Fruit fly (Drosophila melanogaster): ENCODE measurements around the gene Orco.
A peak's percentile ranks its signal among the peaks of the same experiment; 100 is the strongest.

Gene Orco

dm6 chr3R:5422123-5422522 is 9.9 kb upstream of the Orco start:
- no peak for TF ChIP-seq CG1620 (GFP tag; optimal IDR thresholded peaks at IDR 0.05)
- TF ChIP-seq CG7045 (GFP tag; optimal IDR thresholded peaks at IDR 0.05), result no peak
- peak; percentile 60 for TF ChIP-seq kay (GFP tag; ENCODE audit: borderline replicate concordance)

DNA sequence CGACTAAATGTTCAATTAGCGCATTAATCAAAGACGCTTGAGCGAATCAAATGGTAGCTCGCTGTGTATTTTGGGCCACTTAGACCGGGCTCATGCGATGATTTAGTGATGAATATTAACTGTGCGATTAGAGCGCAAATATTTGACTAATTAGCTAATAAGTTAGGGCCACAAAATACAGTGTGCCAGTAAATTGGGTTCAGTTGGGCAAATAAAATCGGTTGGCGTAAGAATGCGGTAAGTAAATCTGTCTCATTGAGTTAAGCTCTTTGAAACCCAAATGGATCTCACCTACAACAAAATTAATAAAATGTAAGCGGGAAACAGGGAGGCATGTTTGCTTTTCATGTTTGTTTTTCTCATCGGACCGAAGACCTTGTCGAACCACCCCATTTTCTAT is 8.2 kb upstream of the Orco start:
- TF ChIP-seq CG33017 (tag; optimal IDR thresholded peaks at IDR 0.05) (no peak), CG1620 (GFP tag; optimal IDR thresholded peaks at IDR 0.05) (no peak), Mnt (GFP tag; optimal IDR thresholded peaks at IDR 0.05) (no peak), CG11617 (GFP tag; optimal IDR thresholded peaks at IDR 0.05) (no peak)

- no peak for TF ChIP-seq cnc (optimal IDR thresholded peaks at IDR 0.05)
Measured at dm6 chr3R:5414147-5414748, 2.0 kb upstream of the Orco start, which contains the start of gene CG14669. CG14669 (plus strand) TSS chr3R:5414527.

DNA sequence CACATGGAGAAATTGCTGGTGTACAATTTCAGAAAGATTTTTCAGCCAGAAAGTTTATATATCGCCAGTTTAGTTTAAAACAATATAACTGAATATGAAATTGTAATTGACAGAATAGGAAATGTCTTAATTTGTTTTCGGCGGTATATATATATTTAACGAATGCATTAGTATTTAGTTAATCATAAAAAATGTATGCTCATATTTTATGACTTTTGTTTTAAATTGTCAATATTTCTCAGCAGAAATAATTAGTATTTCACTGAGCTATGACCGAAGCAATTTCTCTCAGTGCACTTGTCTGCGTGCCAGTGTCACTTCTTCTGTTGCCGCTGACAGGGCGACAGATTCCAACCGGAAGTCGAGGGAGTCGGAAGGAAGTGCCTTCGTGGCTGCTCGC is 781 bp upstream of the Orco start:
- TF ChIP-seq Mnt (GFP tag; optimal IDR thresholded peaks at IDR 0.05), result no peak
- peak; percentile 13 for TF ChIP-seq CG7045 (GFP tag; optimal IDR thresholded peaks at IDR 0.05)
- TF ChIP-seq CG5204 (GFP tag; optimal IDR thresholded peaks at IDR 0.05), result peak; percentile 7

dm6 chr3R:5403963-5404362 is 8.2 kb downstream of the Orco start, which contains the start of gene CG2663:
CG2663 (minus strand) TSS chr3R:5404135.
- no peak for TF ChIP-seq Hr96 (GFP tag; optimal IDR thresholded peaks at IDR 0.05)
- no peak for TF ChIP-seq ovo (GFP tag; optimal IDR thresholded peaks at IDR 0.05)
- no peak for TF ChIP-seq CG7045 (GFP tag; optimal IDR thresholded peaks at IDR 0.05)
- TF ChIP-seq toe (GFP tag; optimal IDR thresholded peaks at IDR 0.05), result no peak
- no peak for TF ChIP-seq CG33017 (tag; optimal IDR thresholded peaks at IDR 0.05)
- no peak for TF ChIP-seq CG1620 (GFP tag; optimal IDR thresholded peaks at IDR 0.05)
- no peak for TF ChIP-seq kay (GFP tag; ENCODE audit: borderline replicate concordance)
- TF ChIP-seq tj (GFP tag; optimal IDR thresholded peaks at IDR 0.05), result no peak

DNA sequence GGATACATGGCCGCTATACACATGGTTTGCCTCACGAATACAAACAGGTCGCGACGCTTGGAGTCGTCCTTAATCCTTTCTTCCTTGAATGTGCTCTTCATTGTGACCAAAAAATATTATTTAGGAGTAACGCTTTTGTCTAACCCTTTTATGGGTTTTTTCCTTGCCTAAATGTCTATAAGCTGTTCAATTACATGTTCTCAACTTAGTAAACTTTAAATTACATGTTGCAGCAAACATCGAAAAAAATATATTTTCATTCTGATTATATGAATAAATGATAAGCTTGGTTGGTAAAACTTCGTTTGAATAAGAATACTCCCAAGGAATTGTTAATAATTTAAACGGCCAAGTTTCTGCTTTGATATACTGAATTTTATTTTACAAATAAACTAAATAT is 13.1 kb downstream of the Orco start, which contains the start of gene Or83a:
TSS of gene Or83a (minus strand) at position 101 of the 400 bp plus-strand sequence.
- TF ChIP-seq tj (GFP tag; optimal IDR thresholded peaks at IDR 0.05) (no peak), pad (GFP tag; optimal IDR thresholded peaks at IDR 0.05) (no peak), CG12768 (GFP tag; optimal IDR thresholded peaks at IDR 0.05) (no peak), Clk (GFP tag; optimal IDR thresholded peaks at IDR 0.05) (no peak), CG7045 (GFP tag; optimal IDR thresholded peaks at IDR 0.05) (no peak), bab1 (GFP tag; optimal IDR thresholded peaks at IDR 0.05) (no peak), CG5204 (GFP tag; optimal IDR thresholded peaks at IDR 0.05) (no peak), CG7101 (tag; optimal IDR thresholded peaks at IDR 0.05) (no peak), CG14711 (tag; optimal IDR thresholded peaks at IDR 0.05) (no peak), cnc (optimal IDR thresholded peaks at IDR 0.05) (no peak), Hr96 (GFP tag; optimal IDR thresholded peaks at IDR 0.05) (no peak), kay (GFP tag; ENCODE audit: borderline replicate concordance) (no peak), cic (GFP tag; optimal IDR thresholded peaks at IDR 0.05) (no peak), CG11617 (GFP tag; optimal IDR thresholded peaks at IDR 0.05) (no peak), CG1620 (GFP tag; optimal IDR thresholded peaks at IDR 0.05) (no peak), Crg-1 (GFP tag; optimal IDR thresholded peaks at IDR 0.05) (no peak), Mnt (GFP tag; optimal IDR thresholded peaks at IDR 0.05) (no peak)

DNA sequence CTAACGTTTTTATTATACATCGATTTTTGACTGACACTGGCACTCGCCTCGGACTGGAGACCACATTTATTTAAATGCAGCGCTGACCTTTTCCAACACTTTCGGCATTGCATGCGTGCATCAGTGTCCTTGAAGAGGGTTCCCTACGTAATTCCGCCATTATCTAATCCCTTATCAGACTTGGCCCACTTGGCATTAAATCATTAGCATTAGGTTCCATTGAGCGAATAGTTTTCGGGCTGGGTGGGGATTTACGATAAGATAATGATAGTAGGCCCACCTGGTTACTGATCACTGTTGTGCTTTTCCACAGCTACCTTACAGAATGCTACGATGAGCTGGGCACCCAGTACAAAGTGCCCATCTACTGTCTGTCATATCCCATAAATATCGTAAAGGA is 17.0 kb downstream of the Orco start:
- TF ChIP-seq Crg-1 (GFP tag; optimal IDR thresholded peaks at IDR 0.05), result no peak
- TF ChIP-seq cic (GFP tag; optimal IDR thresholded peaks at IDR 0.05), result peak; percentile 63

DNA sequence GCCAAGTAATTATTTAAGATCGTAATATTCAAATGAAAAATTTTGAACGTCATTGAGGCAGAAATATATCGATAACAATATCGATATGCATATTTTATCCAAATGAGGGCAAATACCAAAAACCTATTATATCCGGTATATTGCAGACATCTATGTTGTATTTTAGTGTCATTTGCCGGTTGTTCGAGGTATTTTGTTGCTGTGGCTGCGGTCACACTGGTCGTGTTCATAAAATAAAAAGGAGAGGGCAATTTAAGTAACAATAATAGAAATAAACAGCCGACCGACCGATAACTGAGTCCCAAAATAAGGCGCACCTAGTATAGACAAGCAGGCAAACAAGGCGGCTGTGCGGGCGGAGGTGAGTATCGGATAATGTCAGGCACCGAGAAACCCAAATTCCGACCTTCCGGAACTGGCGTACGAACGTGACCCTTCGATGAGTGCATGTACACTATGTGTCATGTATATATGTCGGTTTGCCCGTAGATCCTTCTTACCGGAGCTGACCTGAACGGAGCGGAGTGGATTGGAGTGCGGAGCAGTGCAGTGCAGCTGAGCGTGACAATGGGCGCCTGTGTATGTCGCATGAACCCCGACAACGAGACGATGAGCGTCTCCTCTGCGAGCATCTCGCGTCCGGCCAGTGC is 18.3 kb downstream of the Orco start, which contains the start of gene CG1172:
TSS of gene CG1172 (plus strand) at position 181 of the 650 bp plus-strand sequence.
- no peak for TF ChIP-seq Clk (GFP tag; optimal IDR thresholded peaks at IDR 0.05)
- no peak for TF ChIP-seq Hr96 (GFP tag; optimal IDR thresholded peaks at IDR 0.05)
- TF ChIP-seq pad (GFP tag; optimal IDR thresholded peaks at IDR 0.05), result peak; percentile 6
- no peak for TF ChIP-seq CG33017 (tag; optimal IDR thresholded peaks at IDR 0.05)
- no peak for TF ChIP-seq CG12768 (GFP tag; optimal IDR thresholded peaks at IDR 0.05)
- TF ChIP-seq Crg-1 (GFP tag; optimal IDR thresholded peaks at IDR 0.05), result no peak
- TF ChIP-seq bab1 (GFP tag; optimal IDR thresholded peaks at IDR 0.05), result peak; percentile 56
